Worm (Caenorhabditis elegans): Measurements from ENCODE around the gene nhr-192.

The nhr-192 gene

DNA sequence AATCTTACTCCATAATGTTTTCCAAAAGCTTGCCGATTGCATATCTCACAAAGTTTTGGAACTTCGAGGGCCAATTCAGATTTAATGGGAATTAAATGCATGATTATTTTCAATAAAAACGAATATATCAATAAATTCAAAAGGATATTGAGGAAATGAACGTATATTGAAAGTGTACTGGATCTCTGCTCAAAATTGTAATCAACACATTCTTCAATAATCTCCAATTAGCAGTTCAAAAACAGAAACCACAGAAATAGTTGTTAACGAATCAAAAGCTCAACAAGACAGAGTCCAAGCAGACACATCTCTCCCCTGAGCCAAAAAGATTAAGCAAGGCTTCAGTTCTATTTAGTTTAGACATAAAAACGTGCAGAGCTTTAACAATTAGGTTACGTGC is at the start of gene nhr-192:
Gene nhr-192, minus strand, starts transcription at position 101 of the 400 bp plus-strand sequence.
- TF ChIP-seq lin-15B (tag; optimal IDR thresholded peaks at IDR 0.05) (no peak), snu-23 (GFP tag; optimal IDR thresholded peaks at IDR 0.05) (no peak), aly-2 (tag; optimal IDR thresholded peaks at IDR 0.05) (no peak), grh-1 (GFP tag; IDR thresholded peaks at IDR 0.05) (no peak), unc-130 (tag; optimal IDR thresholded peaks at IDR 0.05) (no peak), nhr-77 (tag; optimal IDR thresholded peaks at IDR 0.05) (no peak)

ce11 chrV:10117465-10117864 is 47.0 kb upstream of the nhr-192 start, which contains the start of gene C08B6.5:
Gene C08B6.5 (plus strand): TSS chrV:10117765.
- TF ChIP-seq sup-37 (GFP tag; optimal IDR thresholded peaks at IDR 0.05) (no peak), sox-4 (tag; optimal IDR thresholded peaks at IDR 0.05) (no peak), rnt-1 (tag; optimal IDR thresholded peaks at IDR 0.05) (no peak), egl-13 (tag; optimal IDR thresholded peaks at IDR 0.05) (no peak), dpl-1 (GFP tag; optimal IDR thresholded peaks at IDR 0.05) (no peak), mab-9 (GFP tag; IDR thresholded peaks at IDR 0.05) (no peak), pqm-1 (tag; optimal IDR thresholded peaks at IDR 0.05) (no peak), aly-2 (tag; optimal IDR thresholded peaks at IDR 0.05) (no peak), vab-15 (tag; optimal IDR thresholded peaks at IDR 0.05) (no peak), aha-1 (tag; optimal IDR thresholded peaks at IDR 0.05) (no peak), egl-27 (tag; optimal IDR thresholded peaks at IDR 0.05) (no peak), unc-98 (GFP tag; IDR thresholded peaks at IDR 0.05) (no peak), lin-14 (GFP tag; optimal IDR thresholded peaks at IDR 0.05) (no peak), nhr-84 (tag; optimal IDR thresholded peaks at IDR 0.05) (no peak), elt-2 (tag; optimal IDR thresholded peaks at IDR 0.05) (no peak), snpc-4 (tag; optimal IDR thresholded peaks at IDR 0.05) (no peak), nhr-28 (tag; optimal IDR thresholded peaks at IDR 0.05) (no peak), fkh-4 (tag; optimal IDR thresholded peaks at IDR 0.05; ENCODE audit: borderline replicate concordance) (no peak), mef-2 (tag; optimal IDR thresholded peaks at IDR 0.05) (no peak)

ce11 chrV:10114329-10114728 is 43.9 kb upstream of the nhr-192 start, which contains the start of gene cht-5:
Gene cht-5 (plus strand): TSS chrV:10114629.
- TF ChIP-seq hpl-2 (GFP tag; optimal IDR thresholded peaks at IDR 0.05), result no peak
- TF ChIP-seq lsy-2 (tag; optimal IDR thresholded peaks at IDR 0.05), result no peak
- TF ChIP-seq zip-4 (GFP tag; optimal IDR thresholded peaks at IDR 0.05), result no peak
- no peak for TF ChIP-seq fkh-4 (tag; optimal IDR thresholded peaks at IDR 0.05; ENCODE audit: borderline replicate concordance)
- TF ChIP-seq efl-1 (optimal IDR thresholded peaks at IDR 0.05), result no peak
- TF ChIP-seq efl-1 (GFP tag; optimal IDR thresholded peaks at IDR 0.05 in 1 of 2), result no peak
- TF ChIP-seq ztf-4 (tag; optimal IDR thresholded peaks at IDR 0.05), result no peak
- TF ChIP-seq skn-1 (tag; optimal IDR thresholded peaks at IDR 0.05), result no peak
- no peak for TF ChIP-seq hlh-4 (tag; optimal IDR thresholded peaks at IDR 0.05)
- no peak for TF ChIP-seq lin-39 (tag; optimal IDR thresholded peaks at IDR 0.05)
- TF ChIP-seq nhr-47 (tag; optimal IDR thresholded peaks at IDR 0.05), result no peak

ce11 chrV:10112187-10112586 is 41.7 kb upstream of the nhr-192 start, which contains the start of gene C08B6.3:
Gene C08B6.3 (minus strand): TSS chrV:10112287.
- TF ChIP-seq egl-27 (tag; optimal IDR thresholded peaks at IDR 0.05) (no peak), nhr-11 (tag; optimal IDR thresholded peaks at IDR 0.05) (no peak), nhr-71 (tag; optimal IDR thresholded peaks at IDR 0.05) (no peak), C16A3.4 (tag; optimal IDR thresholded peaks at IDR 0.05) (no peak), vab-15 (tag; optimal IDR thresholded peaks at IDR 0.05) (no peak)

DNA sequence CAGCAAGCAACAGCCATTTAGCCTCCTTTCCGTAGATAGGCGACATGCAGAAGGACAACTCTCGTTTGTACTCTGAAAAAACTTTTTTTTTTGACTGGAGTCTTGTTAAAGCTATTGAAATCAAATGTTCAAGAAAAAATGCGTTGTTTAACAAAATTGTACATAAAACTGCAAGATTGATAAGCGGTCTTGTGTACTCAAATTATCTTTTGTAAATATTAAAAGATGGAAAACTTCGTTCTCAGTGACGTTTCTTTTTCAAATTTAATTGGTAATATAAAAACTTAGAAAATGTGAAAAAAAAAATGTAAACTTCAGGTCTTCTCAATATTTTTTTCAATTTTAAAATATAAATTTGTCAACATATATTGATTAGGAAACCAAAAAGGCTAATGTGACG is 40.7 kb upstream of the nhr-192 start:
- TF ChIP-seq jun-1 (tag; optimal IDR thresholded peaks at IDR 0.05), result no peak
- TF ChIP-seq mdl-1 (tag; optimal IDR thresholded peaks at IDR 0.05), result no peak
- TF ChIP-seq ceh-82 (tag; optimal IDR thresholded peaks at IDR 0.05), result no peak

Data from whole organism, L1 larva.